Worm (Caenorhabditis elegans) whole organism, L2 larva: ENCODE results near the gene nas-16.

Experiments
- C34F6.9 ChIP-seq: fragments of 150-350 bp; optimal IDR thresholded peaks from 2 replicates; lab custom pipeline; 2014; ENCODE audit warnings: missing biosample characterization, missing genetic modification characterization
- F13H6.1 ChIP-seq: sonication (generic microtip); optimal IDR thresholded peaks from 2 replicates; lab custom pipeline; 2016; ENCODE audit warnings: missing genetic modification characterization, missing compliant biosample characterization
- Y55F3AM.14 ChIP-seq: fragments of 200-800 bp; sonication (Bioruptor generic); optimal IDR thresholded peaks from 2 replicates; lab custom pipeline; 2018; ENCODE audit warnings: mild to moderate bottlenecking, missing genetic modification characterization, missing compliant biosample characterization
- alr-1 ChIP-seq: fragments of 150-350 bp; optimal IDR thresholded peaks from 2 replicates; lab custom pipeline; 2014; ENCODE audit warnings: missing biosample characterization, missing genetic modification characterization
- aly-2 ChIP-seq: fragments of 150-350 bp; optimal IDR thresholded peaks from 2 replicates; lab custom pipeline; 2014; ENCODE audit warnings: missing biosample characterization, missing genetic modification characterization
- blmp-1 ChIP-seq: sonication (generic microtip); optimal IDR thresholded peaks from 2 replicates; lab custom pipeline; 2017; ENCODE audit warnings: missing genetic modification characterization, mild to moderate bottlenecking, missing compliant biosample characterization, antibody characterized with exemption, moderate library complexity; ENCODE audit not compliant: insufficient read depth
- ceh-82 ChIP-seq: fragments of 150-350 bp; optimal IDR thresholded peaks from 2 replicates; lab custom pipeline; 2014; ENCODE audit warnings: missing biosample characterization, missing genetic modification characterization
- crh-2 ChIP-seq: sonication (generic microtip); optimal IDR thresholded peaks from 2 replicates; lab custom pipeline; 2017; ENCODE audit warnings: missing biosample characterization, missing genetic modification characterization
- dmd-4 ChIP-seq: sonication (generic microtip); optimal IDR thresholded peaks from 2 replicates; lab custom pipeline; 2017; ENCODE audit warnings: missing biosample characterization, missing genetic modification characterization
- egl-27 ChIP-seq: sonication (generic microtip); optimal IDR thresholded peaks from 3 replicates; lab custom pipeline; 2017; ENCODE audit warnings: missing biosample characterization, missing genetic modification reagents, missing genetic modification characterization
- elt-1 ChIP-seq: fragments of 150-350 bp; optimal IDR thresholded peaks from 2 replicates; lab custom pipeline; 2014; ENCODE audit warnings: missing biosample characterization, missing genetic modification characterization
- elt-3 ChIP-seq: sonication (generic microtip); optimal IDR thresholded peaks from 2 replicates; lab custom pipeline; 2017; ENCODE audit warnings: missing biosample characterization, missing genetic modification characterization
- fos-1 ChIP-seq: fragments of 150-350 bp; optimal IDR thresholded peaks from 2 replicates; lab custom pipeline; 2014; ENCODE audit warnings: missing biosample characterization, missing genetic modification characterization
- gmeb-1 ChIP-seq: fragments of 150-350 bp; optimal IDR thresholded peaks from 2 replicates; lab custom pipeline; 2014; ENCODE audit warnings: missing biosample characterization, missing genetic modification characterization
- lin-13 ChIP-seq: fragments of 150-350 bp; optimal IDR thresholded peaks from 2 replicates; lab custom pipeline; 2014; ENCODE audit warnings: missing biosample characterization, missing genetic modification reagents, missing genetic modification characterization
- lin-39 ChIP-seq: fragments of 150-350 bp; optimal IDR thresholded peaks from 2 replicates; lab custom pipeline; 2014; ENCODE audit warnings: missing biosample characterization, missing genetic modification reagents, missing genetic modification characterization
- mbf-1 ChIP-seq: sonication (generic microtip); optimal IDR thresholded peaks from 2 replicates; lab custom pipeline; 2017; ENCODE audit warnings: missing biosample characterization, missing genetic modification characterization
- nhr-10 ChIP-seq: sonication (generic microtip); optimal IDR thresholded peaks from 2 replicates; lab custom pipeline; 2017; ENCODE audit warnings: missing biosample characterization, missing genetic modification characterization
- nhr-11 ChIP-seq: fragments of 150-350 bp; optimal IDR thresholded peaks from 2 replicates; lab custom pipeline; 2014; ENCODE audit warnings: missing biosample characterization, missing genetic modification characterization
- nhr-12 ChIP-seq: fragments of 150-350 bp; optimal IDR thresholded peaks from 2 replicates; lab custom pipeline; 2014; ENCODE audit warnings: missing biosample characterization, missing genetic modification characterization
- nhr-129 ChIP-seq: fragments of 150-350 bp; optimal IDR thresholded peaks from 2 replicates; lab custom pipeline; 2014; ENCODE audit warnings: missing biosample characterization, missing genetic modification characterization
- nhr-21 ChIP-seq: fragments of 150-350 bp; optimal IDR thresholded peaks from 2 replicates; lab custom pipeline; 2014; ENCODE audit warnings: missing biosample characterization, missing genetic modification characterization
- nhr-23 ChIP-seq: fragments of 150-350 bp; optimal IDR thresholded peaks from 2 replicates; lab custom pipeline; 2014; ENCODE audit warnings: missing biosample characterization, missing genetic modification reagents, missing genetic modification characterization
- nhr-237 ChIP-seq: fragments of 150-350 bp; optimal IDR thresholded peaks from 2 replicates; lab custom pipeline; 2014; ENCODE audit warnings: missing biosample characterization, missing genetic modification characterization
- nhr-6 ChIP-seq: fragments of 150-350 bp; optimal IDR thresholded peaks from 2 replicates; lab custom pipeline; 2014; ENCODE audit warnings: missing biosample characterization, missing genetic modification characterization
- sem-4 ChIP-seq: fragments of 150-350 bp; optimal IDR thresholded peaks from 2 replicates; lab custom pipeline; 2014; ENCODE audit warnings: missing biosample characterization, missing genetic modification reagents, missing genetic modification characterization
- skn-1 ChIP-seq: sonication (generic microtip); optimal IDR thresholded peaks from 2 replicates; lab custom pipeline; 2017; ENCODE audit warnings: missing biosample characterization, missing genetic modification characterization
- sma-9 ChIP-seq, 2 experiments: fragments of 150-350 bp in 1 of 2; sonication (generic microtip) in 1 of 2; optimal IDR thresholded peaks; 2 replicates each; lab custom pipeline; 2014 to 2016; ENCODE audit warnings: missing genetic modification characterization in 2 of 2, mild to moderate bottlenecking in 1 of 2, missing biosample characterization in 1 of 2, missing compliant biosample characterization in 1 of 2, missing genetic modification reagents in 1 of 2, moderate library complexity in 1 of 2
- snpc-4 ChIP-seq: fragments of 150-350 bp; optimal IDR thresholded peaks from 2 replicates; lab custom pipeline; 2014; ENCODE audit warnings: missing biosample characterization, missing genetic modification characterization
- unc-55 ChIP-seq: fragments of 150-350 bp; sonication (generic microtip); optimal IDR thresholded peaks from 3 replicates; lab custom pipeline; 2014; ENCODE audit warnings: missing biosample characterization, missing genetic modification reagents, missing genetic modification characterization
- zag-1 ChIP-seq: fragments of 150-350 bp; optimal IDR thresholded peaks from 2 replicates; lab custom pipeline; 2014; ENCODE audit warnings: missing biosample characterization, missing genetic modification characterization
- ztf-1 ChIP-seq: fragments of 200-800 bp; sonication (Bioruptor generic); conservative IDR thresholded peaks from 2 replicates; pipeline ENCODE4 v1.3.6; 2022; ENCODE audit warnings: missing genetic modification characterization, missing compliant biosample characterization
- ztf-11 ChIP-seq: sonication (generic microtip); optimal IDR thresholded peaks from 2 replicates; lab custom pipeline; 2017; ENCODE audit warnings: missing biosample characterization, missing genetic modification characterization
- ztf-4 ChIP-seq: fragments of 150-350 bp; optimal IDR thresholded peaks from 2 replicates; lab custom pipeline; 2014; ENCODE audit warnings: missing biosample characterization, missing genetic modification characterization

Gene nas-16

DNA sequence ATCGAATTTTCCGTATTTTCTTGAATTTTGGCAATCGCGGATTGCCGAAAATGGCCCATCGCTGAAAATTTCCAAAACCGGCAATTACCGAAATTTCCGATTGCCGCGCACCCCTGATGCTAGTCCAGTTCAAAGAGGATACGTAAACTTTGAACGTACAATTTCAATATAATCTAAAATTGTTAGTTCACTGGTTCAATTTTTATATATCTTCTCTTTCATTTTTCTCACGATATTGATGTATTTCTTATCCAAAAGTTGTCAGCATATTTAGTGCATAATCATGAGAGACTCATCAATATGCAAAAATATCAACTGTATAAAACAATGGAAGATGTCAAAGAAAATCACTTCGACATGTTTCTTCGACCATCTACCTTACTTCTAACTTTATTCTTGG is 6.5 kb downstream of the nas-16 start, which contains the start of gene nas-17:
nas-17 (plus strand) TSS at position 301 of the 400 bp plus-strand sequence.
- TF ChIP-seq dmd-4 = no peak
- no peak for TF ChIP-seq nhr-129 (tag; lab: Kevin White, UChicago)
- no peak for TF ChIP-seq egl-27
- no peak for TF ChIP-seq alr-1
- TF ChIP-seq sem-4 (tag; lab: Kevin White, UChicago) = no peak

DNA sequence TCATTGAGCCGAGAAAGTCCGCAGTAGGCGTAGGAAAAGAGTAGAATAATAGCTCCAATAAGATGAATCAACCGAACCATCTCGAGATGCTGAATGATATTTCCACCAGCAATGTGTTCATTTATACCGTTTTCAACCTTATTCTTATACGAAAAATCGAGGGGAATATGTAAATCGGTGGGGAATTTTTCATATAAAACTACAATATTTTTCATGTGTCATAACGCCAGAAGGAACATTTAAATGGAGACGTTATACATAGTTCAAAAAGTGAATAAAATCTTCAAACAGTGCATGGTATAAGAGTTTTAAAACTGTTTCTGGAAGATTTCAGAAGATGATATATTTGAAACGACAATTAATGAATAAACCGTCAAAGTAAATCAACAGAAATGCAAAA is 10.5 kb downstream of the nas-16 start, which contains the start of gene nas-19:
nas-19 (minus strand) TSS at position 101 of the 400 bp plus-strand sequence.
- TF ChIP-seq snpc-4 (tag; lab: Kevin White, UChicago) = no peak

DNA sequence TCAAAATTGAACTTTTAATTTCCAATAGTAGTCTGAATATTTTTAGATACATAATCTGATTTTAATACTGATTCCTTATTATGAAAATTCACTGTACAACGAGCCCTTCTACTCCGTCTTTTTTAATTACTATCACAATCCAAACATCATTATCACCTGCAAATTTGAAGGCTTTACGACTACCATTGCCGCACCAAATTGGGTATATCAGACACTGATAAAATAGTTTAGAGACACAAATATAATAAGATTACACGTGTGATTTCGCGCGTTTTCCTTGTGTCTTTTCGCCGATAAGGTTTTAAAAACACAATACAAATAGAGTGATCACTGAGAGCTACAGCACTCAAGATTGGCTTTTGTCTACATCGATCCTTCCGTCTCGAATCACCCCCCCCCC is 10.9 kb downstream of the nas-16 start:
- TF ChIP-seq lin-39 (tag; lab: Kevin White, UChicago) (no peak), Y55F3AM.14 (GFP tag; lab: Kevin White, UChicago) (no peak), aly-2 (tag; lab: Kevin White, UChicago) (no peak), fos-1 (peak; percentile 71), sma-9 (GFP tag; optimal IDR thresholded peaks at IDR 0.05; lab: Kevin White, UChicago) (peak; percentile 24), sma-9 (tag; optimal IDR thresholded peaks at IDR 0.05; lab: Kevin White, UChicago) (no peak)

- TF ChIP-seq nhr-11 = no peak
- no peak for TF ChIP-seq ztf-4 (tag; lab: Kevin White, UChicago)
- no peak for TF ChIP-seq lin-13 (GFP tag; lab: Kevin White, UChicago)
- peak; percentile 70 for TF ChIP-seq fos-1
- TF ChIP-seq Y55F3AM.14 (GFP tag; lab: Kevin White, UChicago) = no peak
- no peak for TF ChIP-seq nhr-237 (tag; lab: Kevin White, UChicago)
- TF ChIP-seq zag-1 (tag; lab: Kevin White, UChicago) = no peak
- TF ChIP-seq ceh-82 (tag; lab: Kevin White, UChicago) = no peak
- no peak for TF ChIP-seq nhr-6
- TF ChIP-seq crh-2 = peak; percentile 45
- TF ChIP-seq F13H6.1 (tag; lab: Kevin White, UChicago) = peak; percentile 15
- no peak for TF ChIP-seq nhr-12 (tag; lab: Kevin White, UChicago)
- peak; percentile 24 for TF ChIP-seq sma-9 (GFP tag; optimal IDR thresholded peaks at IDR 0.05; lab: Kevin White, UChicago)
- TF ChIP-seq sma-9 (tag; optimal IDR thresholded peaks at IDR 0.05; lab: Kevin White, UChicago) = no peak
- no peak for TF ChIP-seq sem-4 (tag; lab: Kevin White, UChicago)
- no peak for TF ChIP-seq skn-1 (tag; lab: Kevin White, UChicago)
- TF ChIP-seq mbf-1 (tag; lab: Kevin White, UChicago) = no peak
Measured at ce11 chrV:11403702-11404101, 11.6 kb downstream of the nas-16 start.

- TF ChIP-seq nhr-23 (tag; lab: Kevin White, UChicago) (no peak), nhr-237 (tag; lab: Kevin White, UChicago) (no peak), nhr-10 (tag; lab: Kevin White, UChicago) (no peak), nhr-129 (tag; lab: Kevin White, UChicago) (no peak), sma-9 (GFP tag; optimal IDR thresholded peaks at IDR 0.05; lab: Kevin White, UChicago) (no peak), sma-9 (tag; optimal IDR thresholded peaks at IDR 0.05; lab: Kevin White, UChicago) (no peak), nhr-21 (tag; lab: Kevin White, UChicago) (no peak), gmeb-1 (no peak), unc-55 (GFP tag; lab: Kevin White, UChicago) (no peak), alr-1 (no peak), ztf-4 (tag; lab: Kevin White, UChicago) (no peak), C34F6.9 (tag; lab: Kevin White, UChicago) (no peak), ztf-1 (GFP tag; lab: Robert Waterston, UW) (no peak), fos-1 (no peak), crh-2 (no peak), Y55F3AM.14 (GFP tag; lab: Kevin White, UChicago) (no peak), nhr-12 (tag; lab: Kevin White, UChicago) (no peak)
- TF ChIP-seq, all 48 proteins: peak for 0
Measured at ce11 chrV:11407251-11407650, 15.1 kb downstream of the nas-16 start, which contains the start of gene K03B8.6. K03B8.6 (plus strand) TSS chrV:11407584.

DNA sequence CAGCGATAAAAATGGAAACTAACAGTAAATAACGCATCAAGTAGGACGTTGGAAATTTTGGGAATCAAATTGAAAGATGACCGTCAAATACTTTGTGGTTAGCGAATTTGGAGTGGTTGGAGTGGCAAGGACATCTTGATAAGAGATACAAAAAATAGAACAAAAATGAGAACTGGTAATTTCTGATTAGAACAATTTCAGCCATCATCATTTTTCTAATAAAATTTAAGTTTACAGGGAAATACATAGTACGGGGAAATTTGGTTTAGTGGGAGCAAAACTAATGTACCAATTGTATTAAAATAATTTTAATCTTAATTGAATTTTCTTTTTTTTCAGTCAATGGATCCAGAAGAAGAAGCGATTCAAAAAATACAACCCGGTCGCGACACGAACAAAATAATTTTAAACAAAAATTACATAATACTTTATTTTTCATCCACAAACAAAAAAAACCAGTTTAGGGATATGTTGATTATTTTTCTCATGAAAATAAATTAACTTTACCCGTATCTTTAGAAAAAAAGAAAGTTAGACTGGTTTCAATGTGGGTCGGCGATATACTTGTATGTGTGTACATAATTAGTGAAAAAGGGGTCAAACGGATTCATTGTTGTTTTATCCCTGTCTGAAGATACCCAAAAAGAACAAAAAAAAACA is 18.9 kb downstream of the nas-16 start, which contains the start of the genes K03B8.8 and grl-3:
K03B8.8 (minus strand) TSS at position 101 of the 660 bp plus-strand sequence.
grl-3 (plus strand) TSS at position 610 of the 660 bp plus-strand sequence.
- TF ChIP-seq nhr-21 (tag; lab: Kevin White, UChicago) (no peak), dmd-4 (no peak), Y55F3AM.14 (GFP tag; lab: Kevin White, UChicago) (no peak), mbf-1 (tag; lab: Kevin White, UChicago) (no peak), gmeb-1 (no peak), skn-1 (tag; lab: Kevin White, UChicago) (no peak), zag-1 (tag; lab: Kevin White, UChicago) (no peak), sma-9 (GFP tag; optimal IDR thresholded peaks at IDR 0.05; lab: Kevin White, UChicago) (no peak), sma-9 (tag; optimal IDR thresholded peaks at IDR 0.05; lab: Kevin White, UChicago) (no peak), elt-3 (tag; lab: Kevin White, UChicago) (no peak), nhr-10 (tag; lab: Kevin White, UChicago) (no peak), nhr-12 (tag; lab: Kevin White, UChicago) (no peak), sem-4 (tag; lab: Kevin White, UChicago) (no peak), ztf-11 (tag; lab: Kevin White, UChicago) (no peak), elt-1 (no peak), blmp-1 (tag; lab: Kevin White, UChicago) (no peak), snpc-4 (tag; lab: Kevin White, UChicago) (no peak), crh-2 (no peak), ztf-4 (tag; lab: Kevin White, UChicago) (no peak), nhr-11 (no peak), fos-1 (no peak)
